Fruit fly (Drosophila melanogaster): ENCODE results near the gene CG32814.

CG32814 gene

dm6 chrX:1026511-1026910 lies at the start of gene CG32814, which contains the start of the genes CG11638 and CG3021:
Gene CG32814 (minus strand): TSS chrX:1026700.
Gene CG11638 (minus strand): TSS chrX:1026703.
Gene CG3021 (plus strand): TSS chrX:1026791.
- TF ChIP-seq CG9705 (GFP tag; optimal IDR thresholded peaks at IDR 0.05) (no peak), rgr (GFP tag; optimal IDR thresholded peaks at IDR 0.05) (peak; percentile 11), Rel (GFP tag; optimal IDR thresholded peaks at IDR 0.05) (no peak), Rel (tag; optimal IDR thresholded peaks at IDR 0.05) (peak; percentile 75)

- TF ChIP-seq sv (GFP tag; optimal IDR thresholded peaks at IDR 0.05) (no peak), CG9705 (GFP tag; optimal IDR thresholded peaks at IDR 0.05) (no peak), N (GFP tag; optimal IDR thresholded peaks at IDR 0.05) (no peak), Sp1 (GFP tag; optimal IDR thresholded peaks at IDR 0.05) (no peak), fru (GFP tag; optimal IDR thresholded peaks at IDR 0.05) (no peak), pan (optimal IDR thresholded peaks at IDR 0.05) (no peak), Rel (GFP tag; optimal IDR thresholded peaks at IDR 0.05) (no peak), Rel (tag; optimal IDR thresholded peaks at IDR 0.05) (no peak), Myc (optimal IDR thresholded peaks at IDR 0.05) (no peak), dmrt93B (GFP tag; optimal IDR thresholded peaks at IDR 0.05) (no peak), CG32264 (GFP tag; optimal IDR thresholded peaks at IDR 0.05) (no peak), Abd-B (GFP tag; optimal IDR thresholded peaks at IDR 0.05) (no peak), foxo (GFP tag; optimal IDR thresholded peaks at IDR 0.05) (no peak), h (GFP tag; optimal IDR thresholded peaks at IDR 0.05) (no peak), psq (GFP tag; optimal IDR thresholded peaks at IDR 0.05) (no peak), ey (GFP tag; optimal IDR thresholded peaks at IDR 0.05) (no peak), rgr (GFP tag; optimal IDR thresholded peaks at IDR 0.05) (no peak), tai (GFP tag; optimal IDR thresholded peaks at IDR 0.05) (no peak), HLH106 (tag; optimal IDR thresholded peaks at IDR 0.05) (no peak), lola (GFP tag; optimal IDR thresholded peaks at IDR 0.05) (no peak), Mio (GFP tag; optimal IDR thresholded peaks at IDR 0.05) (no peak)
These were observed 36.6 kb upstream of the CG32814 start for dm6 chrX:1063143-1063542.

dm6 chrX:1056338-1056737 lies 29.8 kb upstream of the CG32814 start:
- TF ChIP-seq CG32264 (GFP tag; optimal IDR thresholded peaks at IDR 0.05) (no peak), Hr78 (GFP tag; optimal IDR thresholded peaks at IDR 0.05) (no peak), Mio (GFP tag; optimal IDR thresholded peaks at IDR 0.05) (no peak), Dfd (GFP tag; optimal IDR thresholded peaks at IDR 0.05) (no peak), jim (GFP tag; optimal IDR thresholded peaks at IDR 0.05) (no peak), Sp1 (GFP tag; optimal IDR thresholded peaks at IDR 0.05) (no peak), Vsx2 (GFP tag; optimal IDR thresholded peaks at IDR 0.05; ENCODE audit: partially characterized antibody) (no peak), ey (GFP tag; optimal IDR thresholded peaks at IDR 0.05) (no peak), brk (GFP tag; optimal IDR thresholded peaks at IDR 0.05) (no peak), sv (GFP tag; optimal IDR thresholded peaks at IDR 0.05) (no peak), CrebA (GFP tag; optimal IDR thresholded peaks at IDR 0.05; ENCODE audit: borderline replicate concordance) (no peak), rgr (GFP tag; optimal IDR thresholded peaks at IDR 0.05) (no peak)

- TF ChIP-seq dl (GFP tag; optimal IDR thresholded peaks at IDR 0.05; ENCODE audit: insufficient read depth in 1 of 2, partially characterized antibody in 2 of 2), result no peak
- no peak for TF ChIP-seq Vsx2 (GFP tag; optimal IDR thresholded peaks at IDR 0.05; ENCODE audit: partially characterized antibody)
- no peak for TF ChIP-seq Abd-B (GFP tag; optimal IDR thresholded peaks at IDR 0.05)
- peak; percentile 41 for TF ChIP-seq brk (GFP tag; optimal IDR thresholded peaks at IDR 0.05)
- no peak for TF ChIP-seq CG32264 (GFP tag; optimal IDR thresholded peaks at IDR 0.05)
- peak; percentile 58 for TF ChIP-seq OdsH (GFP tag; optimal IDR thresholded peaks at IDR 0.05)
- peak; percentile 75 for TF ChIP-seq h (GFP tag; optimal IDR thresholded peaks at IDR 0.05)
- TF ChIP-seq Rel (GFP tag; optimal IDR thresholded peaks at IDR 0.05), result no peak
- TF ChIP-seq Rel (tag; optimal IDR thresholded peaks at IDR 0.05), result peak; percentile 17
- no peak for TF ChIP-seq Dif (GFP tag; optimal IDR thresholded peaks at IDR 0.05; ENCODE audit: partially characterized antibody)
- no peak for TF ChIP-seq woc (GFP tag; optimal IDR thresholded peaks at IDR 0.05)
- TF ChIP-seq tai (GFP tag; optimal IDR thresholded peaks at IDR 0.05), result no peak
- TF ChIP-seq sv (GFP tag; optimal IDR thresholded peaks at IDR 0.05), result no peak
- peak; percentile 62 for TF ChIP-seq HLH106 (tag; optimal IDR thresholded peaks at IDR 0.05)
- peak in 1 of 2 experiments; percentile 78 for TF ChIP-seq foxo (GFP tag; optimal IDR thresholded peaks at IDR 0.05)
- peak; percentile 68 for TF ChIP-seq Hnf4 (GFP tag; optimal IDR thresholded peaks at IDR 0.05)
- peak; percentile 69 for TF ChIP-seq br (GFP tag; optimal IDR thresholded peaks at IDR 0.05)
- peak; percentile 47 for TF ChIP-seq psq (GFP tag; optimal IDR thresholded peaks at IDR 0.05)
- peak; percentile 40 for TF ChIP-seq dmrt93B (GFP tag; optimal IDR thresholded peaks at IDR 0.05)
- TF ChIP-seq pan (optimal IDR thresholded peaks at IDR 0.05), result no peak
- TF ChIP-seq usp (GFP tag; optimal IDR thresholded peaks at IDR 0.05), result no peak
- TF ChIP-seq dsf (GFP tag; optimal IDR thresholded peaks at IDR 0.05; ENCODE audit: borderline replicate concordance), result no peak
- no peak for TF ChIP-seq lola (GFP tag; optimal IDR thresholded peaks at IDR 0.05)
- no peak for TF ChIP-seq Hr78 (GFP tag; optimal IDR thresholded peaks at IDR 0.05)
- peak; percentile 32 for TF ChIP-seq Jra (GFP tag; optimal IDR thresholded peaks at IDR 0.05)
- peak; percentile 52 for TF ChIP-seq Sp1 (GFP tag; optimal IDR thresholded peaks at IDR 0.05)
- no peak for TF ChIP-seq N (GFP tag; optimal IDR thresholded peaks at IDR 0.05)
- TF ChIP-seq rgr (GFP tag; optimal IDR thresholded peaks at IDR 0.05), result peak; percentile 73
- no peak for TF ChIP-seq CG9705 (GFP tag; optimal IDR thresholded peaks at IDR 0.05)
- no peak for TF ChIP-seq Myc (optimal IDR thresholded peaks at IDR 0.05)
- TF ChIP-seq ey (GFP tag; optimal IDR thresholded peaks at IDR 0.05), result peak; percentile 61
- peak; percentile 31 for TF ChIP-seq Hr83 (GFP tag; optimal IDR thresholded peaks at IDR 0.05; ENCODE audit: poor library complexity, severe bottlenecking)
- peak; percentile 67 for TF ChIP-seq fru (GFP tag; optimal IDR thresholded peaks at IDR 0.05)
- TF ChIP-seq CrebA (GFP tag; optimal IDR thresholded peaks at IDR 0.05; ENCODE audit: borderline replicate concordance), result no peak
These were observed 26.3 kb upstream of the CG32814 start for dm6 chrX:1052684-1053389.
